Fruit fly (Drosophila melanogaster) whole organism, embryonic: ENCODE results near the gene GXIVsPLA2.

ENCODE experiments used
- CG10274 ChIP-seq: fragments of 200-800 bp; sonication (Bioruptor generic); optimal IDR thresholded peaks from 3 replicates; lab custom pipeline; 2017; ENCODE audit warnings: missing biosample characterization, mild to moderate bottlenecking, missing genetic modification characterization
- CG10543 ChIP-seq: fragments of 200-800 bp; sonication (Bioruptor generic); optimal IDR thresholded peaks from 3 replicates; lab custom pipeline; 2017; ENCODE audit warnings: missing biosample characterization, mild to moderate bottlenecking, missing genetic modification characterization, moderate library complexity
- CG12236 ChIP-seq: fragments of 200-800 bp; sonication (Bioruptor generic); optimal IDR thresholded peaks from 2 replicates; lab custom pipeline; 2016; ENCODE audit warnings: missing biosample characterization, missing genetic modification characterization
- CG13894 ChIP-seq: fragments of 200-800 bp; sonication (Bioruptor generic); optimal IDR thresholded peaks from 3 replicates; lab custom pipeline; 2018; ENCODE audit warnings: missing biosample characterization, mild to moderate bottlenecking, missing genetic modification characterization, moderate library complexity
- CG16779 ChIP-seq: fragments of 200-800 bp; sonication (Bioruptor generic); IDR thresholded peaks from 2 replicates; pipeline ENCODE4 v1.3.6; 2022; ENCODE audit warnings: missing biosample characterization, missing genetic modification characterization
- CG17359 ChIP-seq: fragments of 200-800 bp; sonication (Bioruptor generic); optimal IDR thresholded peaks from 3 replicates; lab custom pipeline; 2018; ENCODE audit warnings: missing biosample characterization, mild to moderate bottlenecking, missing genetic modification characterization, moderate library complexity
- CG17802 ChIP-seq: fragments of 200-800 bp; sonication (Bioruptor generic); optimal IDR thresholded peaks from 2 replicates; lab custom pipeline; 2018; ENCODE audit warnings: missing biosample characterization, mild to moderate bottlenecking, missing genetic modification characterization, moderate library complexity
- CG2889 ChIP-seq: fragments of 200-800 bp; sonication (Bioruptor generic); IDR thresholded peaks from 3 replicates; pipeline ENCODE4 v1.3.6; 2022; ENCODE audit warnings: missing biosample characterization, missing genetic modification characterization
- CG30403 ChIP-seq: fragments of 200-800 bp; sonication (Bioruptor generic); optimal IDR thresholded peaks from 3 replicates; lab custom pipeline; 2016; ENCODE audit warnings: missing biosample characterization, missing genetic modification characterization
- CG34376 ChIP-seq: fragments of 200-800 bp; sonication (Bioruptor generic); optimal IDR thresholded peaks from 2 replicates; lab custom pipeline; 2018; ENCODE audit warnings: missing biosample characterization, mild to moderate bottlenecking, missing genetic modification characterization
- CG7786 ChIP-seq: fragments of 200-800 bp; sonication (Bioruptor generic); optimal IDR thresholded peaks from 2 replicates; lab custom pipeline; 2016; ENCODE audit warnings: missing biosample characterization, missing genetic modification characterization
- CG9727 ChIP-seq: fragments of 200-800 bp; sonication (Bioruptor generic); optimal IDR thresholded peaks from 3 replicates; lab custom pipeline; 2017; ENCODE audit warnings: missing biosample characterization, mild to moderate bottlenecking, missing genetic modification characterization
- Dfd ChIP-seq, 2 experiments: fragments of >200 bp; optimal IDR thresholded peaks; 2 replicates each; lab custom pipeline; 2017; ENCODE audit warnings: missing biosample characterization in 2 of 2, missing genetic modification characterization in 2 of 2
- Dp ChIP-seq: fragments of 200-800 bp; sonication (Bioruptor generic); optimal IDR thresholded peaks from 2 replicates; lab custom pipeline; 2018; ENCODE audit warnings: missing biosample characterization, mild to moderate bottlenecking, missing genetic modification characterization, moderate library complexity
- Drgx ChIP-seq: fragments of 200-800 bp; sonication (Bioruptor generic); IDR thresholded peaks from 2 replicates; pipeline ENCODE4 v1.3.6; 2022; ENCODE audit warnings: missing biosample characterization, missing genetic modification characterization
- ERR ChIP-seq: fragments of 200-800 bp; sonication (Bioruptor generic); optimal IDR thresholded peaks from 2 replicates; lab custom pipeline; 2016; ENCODE audit warnings: missing biosample characterization, missing genetic modification characterization
- Ets65A ChIP-seq: fragments of 200-800 bp; sonication (Bioruptor generic); peaks from one replicate; lab custom pipeline; 2016; ENCODE audit warnings: missing biosample characterization, missing genetic modification characterization
- Med ChIP-seq: fragments of 200-800 bp; sonication (Bioruptor generic); peaks from one replicate; lab custom pipeline; 2016; ENCODE audit warnings: missing biosample characterization, missing genetic modification characterization, mild to moderate bottlenecking, inconsistent platforms, moderate library complexity
- Sry-δ ChIP-seq: fragments of 200-800 bp; sonication (Bioruptor generic); optimal IDR thresholded peaks from 2 replicates; lab custom pipeline; 2016; ENCODE audit warnings: missing biosample characterization, missing genetic modification characterization
- ato ChIP-seq: fragments of 200-800 bp; sonication (Bioruptor generic); IDR thresholded peaks from 2 replicates; pipeline ENCODE4 v1.3.6; 2022; ENCODE audit warnings: missing biosample characterization, missing genetic modification characterization; ENCODE audit not compliant: partially characterized antibody
- chif ChIP-seq, 2 experiments: fragments of 200-800 bp; sonication (Bioruptor generic); optimal IDR thresholded peaks; 3 replicates each; lab custom pipeline; 2016; ENCODE audit warnings: missing biosample characterization in 2 of 2, missing genetic modification characterization in 2 of 2
- chm ChIP-seq: fragments of 200-800 bp; sonication (Bioruptor generic); IDR thresholded peaks from 2 replicates; pipeline ENCODE4 v1.3.6; 2022; ENCODE audit warnings: missing biosample characterization, missing genetic modification characterization
- dmrt11E ChIP-seq: fragments of 200-800 bp; sonication (Bioruptor generic); optimal IDR thresholded peaks from 3 replicates; lab custom pipeline; 2018; ENCODE audit warnings: missing biosample characterization, mild to moderate bottlenecking, missing genetic modification characterization, moderate library complexity
- dysf ChIP-seq: fragments of 200-800 bp; sonication (Bioruptor generic); IDR thresholded peaks from 3 replicates; pipeline ENCODE4 v1.3.6; 2022; ENCODE audit warnings: missing biosample characterization, missing genetic modification characterization
- eyg ChIP-seq: fragments of 200-800 bp; sonication (Bioruptor generic); optimal IDR thresholded peaks from 3 replicates; lab custom pipeline; 2016; ENCODE audit warnings: missing biosample characterization, missing genetic modification characterization
- fd102C ChIP-seq: fragments of 200-800 bp; sonication (Bioruptor generic); optimal IDR thresholded peaks from 2 replicates; lab custom pipeline; 2018; ENCODE audit warnings: missing biosample characterization, mild to moderate bottlenecking, missing genetic modification characterization, moderate library complexity
- ftz-f1 ChIP-seq: fragments of 200-800 bp; sonication (Bioruptor generic); optimal IDR thresholded peaks from 2 replicates; lab custom pipeline; 2016; ENCODE audit warnings: missing biosample characterization, missing genetic modification characterization
- gce ChIP-seq: fragments of 200-800 bp; sonication (Bioruptor generic); IDR thresholded peaks from 3 replicates; pipeline ENCODE4 v1.3.6; 2022; ENCODE audit warnings: missing biosample characterization, missing genetic modification characterization
- gem ChIP-seq: fragments of 200-800 bp; sonication (Bioruptor generic); optimal IDR thresholded peaks from 2 replicates; lab custom pipeline; 2019; ENCODE audit warnings: missing biosample characterization, mild to moderate bottlenecking, missing genetic modification characterization, moderate library complexity
- knrl ChIP-seq: fragments of 200-800 bp; sonication (Bioruptor generic); IDR thresholded peaks from 3 replicates; pipeline ENCODE4 v1.3.6; 2022; ENCODE audit warnings: missing biosample characterization, missing genetic modification characterization; ENCODE audit not compliant: partially characterized antibody
- mirr ChIP-seq: fragments of 200-800 bp; sonication (Bioruptor generic); optimal IDR thresholded peaks from 3 replicates; lab custom pipeline; 2018; ENCODE audit warnings: missing biosample characterization, mild to moderate bottlenecking, missing genetic modification characterization
- odd ChIP-seq: fragments of 200-800 bp; sonication (Bioruptor generic); optimal IDR thresholded peaks from 2 replicates; lab custom pipeline; 2017; ENCODE audit warnings: missing biosample characterization, mild to moderate bottlenecking, missing genetic modification characterization
- pho ChIP-seq: fragments of 200-800 bp; sonication (Bioruptor generic); optimal IDR thresholded peaks from 2 replicates; lab custom pipeline; 2016; ENCODE audit warnings: missing biosample characterization, missing genetic modification characterization
- pros ChIP-seq: fragments of 200-800 bp; sonication (Bioruptor generic); optimal IDR thresholded peaks from 3 replicates; lab custom pipeline; 2019; ENCODE audit warnings: missing biosample characterization, mild to moderate bottlenecking, missing genetic modification characterization, moderate library complexity
- sug ChIP-seq: fragments of 200-800 bp; optimal IDR thresholded peaks from 2 replicates; lab custom pipeline; 2019; ENCODE audit warnings: missing biosample characterization, mild to moderate bottlenecking, missing genetic modification characterization, moderate library complexity
- ttk ChIP-seq: fragments of 200-800 bp; sonication (Bioruptor generic); IDR thresholded peaks from 2 replicates; pipeline ENCODE4 v2.1.2; 2022; ENCODE audit warnings: missing biosample characterization, missing genetic modification characterization
- tx ChIP-seq: fragments of 200-800 bp; sonication (Bioruptor generic); optimal IDR thresholded peaks from 2 replicates; lab custom pipeline; 2016; ENCODE audit warnings: missing biosample characterization, missing genetic modification characterization

The GXIVsPLA2 gene

DNA sequence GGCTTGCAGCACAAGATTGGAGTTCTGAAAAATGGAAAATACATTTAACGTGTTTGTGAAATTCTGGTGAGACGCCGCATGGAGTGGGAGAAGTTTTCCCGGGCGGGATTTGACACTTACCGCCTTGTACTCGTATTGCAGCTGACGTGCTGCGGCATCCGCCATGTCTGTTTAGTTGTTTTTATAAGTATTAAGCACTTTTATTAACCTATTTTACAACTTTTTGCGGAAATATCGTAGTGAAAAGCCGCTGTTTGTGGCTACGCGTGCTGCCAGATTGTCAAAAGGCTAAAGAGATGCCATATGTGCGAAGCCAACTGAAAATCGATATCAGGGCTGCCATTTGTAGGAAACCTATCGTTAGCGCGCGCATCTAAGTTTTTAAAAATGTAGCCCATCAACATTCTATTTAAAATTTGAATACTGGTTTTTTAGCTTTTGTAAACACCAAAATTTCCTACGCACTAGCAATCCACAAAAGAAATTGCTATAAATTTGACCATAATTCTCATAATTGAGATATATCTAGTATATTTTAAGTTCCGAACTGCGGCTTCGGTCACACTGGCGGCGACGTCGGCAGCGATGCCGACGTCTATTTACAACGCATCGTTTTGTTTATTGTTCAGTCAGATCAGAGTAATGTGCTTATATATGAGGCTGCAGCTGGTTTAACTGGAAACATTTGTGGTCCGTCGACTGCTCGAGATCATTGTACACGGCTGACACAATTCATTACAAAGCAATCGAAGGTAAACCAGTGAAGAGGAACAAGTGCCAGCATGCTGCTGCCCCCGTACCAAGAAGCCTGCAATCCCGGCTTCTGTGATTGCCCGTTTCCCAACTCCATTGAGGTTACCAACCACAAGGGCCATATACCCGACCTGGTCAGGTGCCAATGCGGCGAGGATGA, 12.9 kb downstream of the GXIVsPLA2 start, which contains the start of the genes Brr2 and CG10516 (continued):
- no peak for TF ChIP-seq Dfd (GFP tag; optimal IDR thresholded peaks at IDR 0.05; lab: Kevin White, UChicago)
- TF ChIP-seq CG7786 (GFP tag; lab: Kevin White, UChicago), result peak; percentile 7
- TF ChIP-seq CG30403 (GFP tag; lab: Kevin White, UChicago), result peak; percentile 38

DNA sequence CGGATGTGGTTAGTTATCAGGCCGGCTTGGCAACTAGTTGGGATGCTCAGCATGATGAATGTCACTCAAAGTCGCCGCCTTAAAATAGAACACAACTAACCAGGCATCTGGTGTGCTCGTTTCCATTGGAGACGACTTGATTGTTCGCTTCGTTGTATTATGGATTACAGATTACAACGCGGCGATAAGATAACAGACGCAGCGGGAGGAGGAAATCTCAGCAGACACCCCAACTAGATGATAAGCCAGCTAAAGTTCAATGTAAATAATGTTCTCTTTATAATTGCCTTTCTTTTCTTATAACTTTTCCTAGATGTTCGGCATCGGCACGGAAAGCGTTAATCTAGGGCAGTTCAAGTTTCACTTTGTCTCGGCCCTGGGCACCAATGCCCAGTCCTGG, 13.8 kb downstream of the GXIVsPLA2 start:
- peak; percentile 59 for TF ChIP-seq sug (tag; lab: Kevin White, UChicago)
- TF ChIP-seq mirr, result peak; percentile 1
- TF ChIP-seq pho (GFP tag; lab: Kevin White, UChicago), result no peak
- no peak for TF ChIP-seq dmrt11E (tag; lab: Kevin White, UChicago)
- no peak for TF ChIP-seq CG12236 (GFP tag; lab: Kevin White, UChicago)
- TF ChIP-seq CG17802 (tag; lab: Kevin White, UChicago), result no peak
- peak; percentile 51 for TF ChIP-seq CG34376 (GFP tag; lab: Kevin White, UChicago)
- TF ChIP-seq knrl, result no peak
- TF ChIP-seq Sry-δ (GFP tag; lab: Kevin White, UChicago), result no peak
- TF ChIP-seq ttk, result no peak
- no peak for TF ChIP-seq Drgx (GFP tag; lab: Robert Waterston, UW)
- no peak for TF ChIP-seq CG17359 (tag; lab: Kevin White, UChicago)
- TF ChIP-seq Dp (GFP tag; lab: Kevin White, UChicago), result no peak
- no peak for TF ChIP-seq CG10274
- TF ChIP-seq chif (GFP tag; optimal IDR thresholded peaks at IDR 0.05; lab: Kevin White, UChicago), result no peak
- no peak for TF ChIP-seq CG2889 (GFP tag; lab: Robert Waterston, UW)
- no peak for TF ChIP-seq fd102C (GFP tag; lab: Kevin White, UChicago)
- TF ChIP-seq dysf (GFP tag; lab: Robert Waterston, UW), result no peak
- no peak for TF ChIP-seq odd (GFP tag; lab: Kevin White, UChicago)
- TF ChIP-seq tx, result no peak
- TF ChIP-seq eyg, result no peak
- TF ChIP-seq pros (GFP tag; lab: Kevin White, UChicago), result peak; percentile 23
- no peak for TF ChIP-seq chm
- TF ChIP-seq gce, result no peak
- no peak for TF ChIP-seq CG10543 (GFP tag; lab: Kevin White, UChicago)
- TF ChIP-seq ftz-f1, result no peak
- no peak for TF ChIP-seq CG13894 (tag; lab: Kevin White, UChicago)
- no peak for TF ChIP-seq ERR (GFP tag; lab: Kevin White, UChicago)

DNA sequence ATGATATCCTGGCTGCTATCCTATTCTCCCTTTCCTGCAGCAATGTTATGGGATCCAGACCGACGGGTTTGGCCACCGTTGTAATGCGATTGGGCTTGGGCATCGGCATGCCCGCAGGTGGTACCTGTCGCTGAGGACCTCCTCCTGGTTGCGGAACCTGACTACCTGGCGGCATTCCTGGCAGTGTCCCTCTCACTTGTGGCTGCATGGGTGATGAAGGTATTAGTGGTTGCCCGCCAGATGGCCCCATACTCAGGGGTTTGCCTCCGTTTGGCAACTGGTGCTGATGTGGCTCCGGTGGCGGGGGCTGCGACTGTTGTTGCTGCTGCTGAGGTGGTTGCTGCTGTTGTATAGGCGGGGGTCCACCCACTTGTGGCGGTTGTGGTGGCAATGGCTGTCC, 19.3 kb downstream of the GXIVsPLA2 start:
- TF ChIP-seq CG16779 (GFP tag; lab: Robert Waterston, UW) (0 out of 2 replicates have a peak, but pooled peaks have one; percentile 28), gem (tag; lab: Kevin White, UChicago) (no peak), ato (no peak), Ets65A (GFP tag; lab: Kevin White, UChicago) (peak; percentile 90), CG9727 (GFP tag; lab: Kevin White, UChicago) (no peak), Med (GFP tag; lab: Kevin White, UChicago) (peak; percentile 12)
